Worm (Caenorhabditis elegans): Measurements from ENCODE around the gene slc-25A18.2.

DNA sequence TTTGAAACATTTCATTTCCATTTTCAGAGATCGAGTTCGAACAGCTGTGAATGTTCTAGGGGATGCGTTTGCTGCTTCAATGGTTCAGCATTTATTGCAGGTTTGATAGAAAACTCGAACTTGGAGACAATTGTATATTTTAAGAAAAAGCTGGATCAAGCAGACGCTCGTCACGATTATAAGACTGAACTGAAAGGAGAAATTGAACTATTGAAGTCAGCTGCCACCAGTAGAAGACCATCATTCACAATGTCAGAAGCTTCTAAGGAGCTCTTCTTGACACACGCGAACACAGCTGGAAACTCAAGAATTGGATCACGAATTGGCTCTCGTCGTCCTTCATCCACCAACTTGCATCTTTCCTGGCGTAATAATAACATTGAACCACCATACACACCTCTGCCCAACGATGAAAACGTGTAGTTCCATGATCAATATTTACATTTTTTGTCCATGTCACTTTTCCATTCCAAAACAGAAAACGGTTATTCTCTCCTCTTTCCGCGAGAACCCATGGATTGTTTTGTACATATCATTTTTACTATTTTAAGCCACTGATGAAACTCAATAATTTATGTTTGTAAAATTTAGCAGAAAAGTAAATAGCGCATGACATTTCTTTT lies 31.1 kb downstream of the slc-25A18.2 start:
- TF ChIP-seq tbx-2 (tag; optimal IDR thresholded peaks at IDR 0.05) (no peak), sox-4 (tag; optimal IDR thresholded peaks at IDR 0.05) (no peak), zip-5 (tag; optimal IDR thresholded peaks at IDR 0.05) (no peak), ceh-19 (GFP tag; optimal IDR thresholded peaks at IDR 0.05) (no peak), C38D4.7 (GFP tag; optimal IDR thresholded peaks at IDR 0.05) (no peak), ttx-3 (tag; optimal IDR thresholded peaks at IDR 0.05) (no peak), hlh-6 (tag; optimal IDR thresholded peaks at IDR 0.05) (no peak)
